Worm (Caenorhabditis elegans): Measurements from ENCODE around the gene F01F1.15.

The F01F1.15 gene

DNA sequence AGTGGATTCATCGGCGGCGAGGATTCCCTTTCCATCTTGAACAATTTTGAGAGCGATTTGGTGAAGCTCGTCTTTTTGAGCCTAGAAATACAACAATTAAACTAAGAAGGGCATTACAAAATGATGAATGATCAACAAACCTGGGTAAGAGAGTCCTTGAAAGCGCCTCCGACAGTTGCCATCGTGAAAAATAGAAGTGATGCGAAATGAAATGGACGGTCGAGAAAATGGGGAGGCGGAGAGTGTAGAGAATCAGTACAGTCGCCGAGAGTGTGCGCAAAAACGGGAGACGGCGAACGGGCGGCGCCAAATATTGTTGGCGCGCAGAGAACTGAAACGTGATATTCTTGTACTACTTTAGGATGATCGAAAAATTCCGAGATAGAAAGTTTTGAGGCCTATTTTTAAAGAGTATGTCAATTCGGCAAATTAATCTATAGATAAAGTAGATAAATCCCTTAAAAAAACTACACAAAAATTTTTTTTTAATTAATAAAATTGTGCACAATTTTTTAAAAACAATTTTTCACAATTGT lies 6.9 kb upstream of the F01F1.15 start, which contains the start of gene aldo-2 (continued):
- TF ChIP-seq alr-1 (tag; optimal IDR thresholded peaks at IDR 0.05; ENCODE audit: borderline replicate concordance) (no peak), elt-2 (tag; optimal IDR thresholded peaks at IDR 0.05) (no peak), nhr-20 (tag; optimal IDR thresholded peaks at IDR 0.05) (peak; percentile 31), ama-1 (optimal IDR thresholded peaks at IDR 0.05) (peak; percentile 56), blmp-1 (tag; optimal IDR thresholded peaks at IDR 0.05) (peak; percentile 64), lir-3 (tag; optimal IDR thresholded peaks at IDR 0.05; ENCODE audit: poor library complexity) (no peak), efl-1 (optimal IDR thresholded peaks at IDR 0.05) (peak; percentile 22 to 30), efl-1 (GFP tag; optimal IDR thresholded peaks at IDR 0.05 in 1 of 2) (peak in 1 of 2 experiments; percentile 92), mep-1 (tag; optimal IDR thresholded peaks at IDR 0.05) (peak; percentile 14), jun-1 (tag; optimal IDR thresholded peaks at IDR 0.05) (no peak), hlh-4 (tag; optimal IDR thresholded peaks at IDR 0.05) (no peak), unc-98 (GFP tag; IDR thresholded peaks at IDR 0.05) (no peak), aha-1 (tag; optimal IDR thresholded peaks at IDR 0.05) (no peak), tbx-2 (tag; optimal IDR thresholded peaks at IDR 0.05) (peak; percentile 22), nhr-12 (tag; optimal IDR thresholded peaks at IDR 0.05) (no peak), ceh-90 (tag; optimal IDR thresholded peaks at IDR 0.05) (no peak), ztf-4 (tag; optimal IDR thresholded peaks at IDR 0.05) (no peak), dsc-1 (tag; optimal IDR thresholded peaks at IDR 0.05) (no peak), nhr-77 (tag; optimal IDR thresholded peaks at IDR 0.05) (no peak), nhr-90 (tag; optimal IDR thresholded peaks at IDR 0.05; ENCODE audit: poor library complexity) (peak; percentile 54), isw-1 (GFP tag; IDR thresholded peaks at IDR 0.05) (no peak), grh-1 (GFP tag; IDR thresholded peaks at IDR 0.05) (0 out of 2 replicates have a peak, but pooled peaks have one; percentile 5), mdl-1 (tag; optimal IDR thresholded peaks at IDR 0.05) (peak in 1 of 2 experiments; percentile 40), nhr-19 (GFP tag; conservative IDR thresholded peaks at IDR 0.05) (peak; percentile 6; the same call in 1 of the 2 replicates), lin-15B (tag; optimal IDR thresholded peaks at IDR 0.05) (no peak), lsy-2 (tag; optimal IDR thresholded peaks at IDR 0.05) (peak in 1 of 2 experiments; percentile 36), sup-37 (GFP tag; optimal IDR thresholded peaks at IDR 0.05) (no peak), nhr-85 (tag) (peak; percentile 84), lin-35 (GFP tag; optimal IDR thresholded peaks at IDR 0.05) (peak; percentile 24 to 60), fos-1 (tag; optimal IDR thresholded peaks at IDR 0.05) (no peak), pag-3 (tag; optimal IDR thresholded peaks at IDR 0.05; ENCODE audit: borderline replicate concordance, insufficient read depth) (no peak), lin-13 (GFP tag; optimal IDR thresholded peaks at IDR 0.05) (no peak)

DNA sequence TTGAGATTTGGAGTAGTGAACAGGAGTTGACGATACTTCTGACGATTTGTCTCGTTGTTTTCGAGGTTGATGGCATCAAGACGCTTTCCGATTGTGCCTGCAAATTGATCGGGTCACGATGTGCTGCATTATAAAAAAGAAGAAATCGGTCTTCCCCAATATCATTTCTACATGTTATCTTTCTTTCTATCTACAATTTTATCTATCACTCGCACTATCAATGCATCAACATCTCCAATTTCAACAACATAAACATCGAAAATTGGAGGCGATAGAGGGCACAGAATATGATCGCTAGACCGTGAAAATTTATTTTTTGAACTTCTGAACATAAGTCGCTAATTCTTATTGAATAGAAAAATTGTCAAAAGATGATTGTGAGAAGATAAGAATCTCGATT lies 6.4 kb upstream of the F01F1.15 start:
- no peak for TF ChIP-seq C16A3.4 (tag; optimal IDR thresholded peaks at IDR 0.05)
- TF ChIP-seq nhr-77 (tag; optimal IDR thresholded peaks at IDR 0.05): no peak
- TF ChIP-seq fkh-8 (tag; optimal IDR thresholded peaks at IDR 0.05): no peak
- no peak for TF ChIP-seq efl-1 (optimal IDR thresholded peaks at IDR 0.05)
- peak in 1 of 2 experiments; percentile 32 for TF ChIP-seq efl-1 (GFP tag; optimal IDR thresholded peaks at IDR 0.05 in 1 of 2)
- TF ChIP-seq swsn-7 (tag; optimal IDR thresholded peaks at IDR 0.05): no peak
- TF ChIP-seq pax-3 (tag; optimal IDR thresholded peaks at IDR 0.05): no peak
- no peak for TF ChIP-seq dpl-1 (GFP tag; optimal IDR thresholded peaks at IDR 0.05)
- no peak for TF ChIP-seq ceh-82 (tag; optimal IDR thresholded peaks at IDR 0.05)
- TF ChIP-seq elt-2 (tag; optimal IDR thresholded peaks at IDR 0.05): peak; percentile 42

DNA sequence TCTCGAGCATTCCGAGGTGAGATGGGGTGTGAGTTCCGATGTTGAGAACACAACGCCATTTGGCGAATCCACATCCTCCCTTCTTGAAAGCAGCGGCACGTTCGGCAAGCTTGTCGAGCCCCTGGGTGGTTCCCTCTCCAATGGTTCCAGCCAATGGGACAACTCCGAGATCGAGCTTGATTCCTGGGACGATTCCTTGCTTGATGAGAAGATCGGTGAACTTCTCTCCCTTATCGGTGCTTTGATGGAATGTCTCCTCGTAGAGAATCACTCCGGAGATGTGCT lies 6.0 kb upstream of the F01F1.15 start:
- peak; percentile 36 for TF ChIP-seq nhr-85 (tag)
- no peak for TF ChIP-seq C16A3.4 (tag; optimal IDR thresholded peaks at IDR 0.05)
